Fruit fly (Drosophila melanogaster): ENCODE measurements around the gene Rbp9.

Gene Rbp9

dm6 chr2L:2992664-2993174, 38.2 kb downstream of the Rbp9 start, which contains the start of the genes okr and CG3558 (continued):
- TF ChIP-seq cato (GFP tag; optimal IDR thresholded peaks at IDR 0.05; ENCODE audit: borderline replicate concordance) (no peak), CG3838 (GFP tag; optimal IDR thresholded peaks at IDR 0.05) (no peak), CG33557 (GFP tag; optimal IDR thresholded peaks at IDR 0.05) (no peak), CG5245 (GFP tag; optimal IDR thresholded peaks at IDR 0.05) (no peak), tna (GFP tag; IDR thresholded peaks at IDR 0.05; ENCODE audit: partially characterized antibody) (peak; percentile 47; the same call in 1 of the 2 replicates), CG17802 (tag; optimal IDR thresholded peaks at IDR 0.05) (no peak), CG16815 (GFP tag; optimal IDR thresholded peaks at IDR 0.05) (no peak), jing (GFP tag; optimal IDR thresholded peaks at IDR 0.05) (no peak), pzg (GFP tag; optimal IDR thresholded peaks at IDR 0.05) (peak; percentile 71), Jarid2 (GFP tag; optimal IDR thresholded peaks at IDR 0.05) (no peak), gcm2 (GFP tag; optimal IDR thresholded peaks at IDR 0.05) (no peak), MESR4 (GFP tag; optimal IDR thresholded peaks at IDR 0.05) (peak; percentile 72), CG14710 (tag; optimal IDR thresholded peaks at IDR 0.05) (peak; percentile 59), cwo (GFP tag; optimal IDR thresholded peaks at IDR 0.05) (no peak), CG8388 (GFP tag; optimal IDR thresholded peaks at IDR 0.05) (no peak), gce (GFP tag; IDR thresholded peaks at IDR 0.05) (no peak), Ssrp (tag; optimal IDR thresholded peaks at IDR 0.05) (no peak), Scr (GFP tag; IDR thresholded peaks at IDR 0.05; ENCODE audit: partially characterized antibody) (peak; percentile 87), CG10274 (GFP tag; optimal IDR thresholded peaks at IDR 0.05) (no peak), CG14860 (GFP tag; IDR thresholded peaks at IDR 0.05; ENCODE audit: partially characterized antibody) (peak; percentile 81), lov (optimal IDR thresholded peaks at IDR 0.05) (no peak), lov (GFP tag; IDR thresholded peaks at IDR 0.05) (no peak), CG10431 (GFP tag; optimal IDR thresholded peaks at IDR 0.05) (no peak), sd (tag; optimal IDR thresholded peaks at IDR 0.05) (no peak), nerfin-2 (GFP tag; IDR thresholded peaks at IDR 0.05; ENCODE audit: partially characterized antibody) (peak; percentile 69), CG13123 (GFP tag; optimal IDR thresholded peaks at IDR 0.05) (no peak), Neu2 (GFP tag; optimal IDR thresholded peaks at IDR 0.05; ENCODE audit: borderline replicate concordance) (no peak), amos (GFP tag; IDR thresholded peaks at IDR 0.05; ENCODE audit: partially characterized antibody) (peak; percentile 83), sr (GFP tag; IDR thresholded peaks at IDR 0.05) (no peak), Pdp1 (GFP tag; optimal IDR thresholded peaks at IDR 0.05) (peak in 1 of 2 experiments; percentile 1), Fer2 (tag; optimal IDR thresholded peaks at IDR 0.05) (no peak), CG4707 (GFP tag; optimal IDR thresholded peaks at IDR 0.05) (peak; percentile 10), CG11695 (GFP tag; IDR thresholded peaks at IDR 0.05) (no peak), Elba2 (GFP tag; optimal IDR thresholded peaks at IDR 0.05) (peak; percentile 47), Meics (GFP tag; optimal IDR thresholded peaks at IDR 0.05) (no peak), fd3F (GFP tag; optimal IDR thresholded peaks at IDR 0.05) (no peak), ewg (GFP tag; optimal IDR thresholded peaks at IDR 0.05) (no peak), peb (GFP tag; IDR thresholded peaks at IDR 0.05) (no peak), dm (GFP tag; optimal IDR thresholded peaks at IDR 0.05) (no peak), sens (GFP tag) (peak; percentile 85), unc-4 (GFP tag; IDR thresholded peaks at IDR 0.05; ENCODE audit: partially characterized antibody) (peak; percentile 91), CG9932 (GFP tag; IDR thresholded peaks at IDR 0.05) (no peak), CG1792 (GFP tag; optimal IDR thresholded peaks at IDR 0.05) (no peak), CG8924 (tag; optimal IDR thresholded peaks at IDR 0.05) (peak; percentile 24), crol (GFP tag; IDR thresholded peaks at IDR 0.05) (no peak), crp (GFP tag; optimal IDR thresholded peaks at IDR 0.05) (peak; percentile 70 to 95), Dll (GFP tag; IDR thresholded peaks at IDR 0.05; ENCODE audit: partially characterized antibody) (peak; percentile 93), row (GFP tag; IDR thresholded peaks at IDR 0.05) (peak; percentile 47; the same call in 2 of the 3 replicates), CG17361 (GFP tag; IDR thresholded peaks at IDR 0.05) (no peak)

Measured in whole organism, embryonic.